Fruit fly (Drosophila melanogaster): ENCODE results near the gene CG31321.
A peak's percentile ranks its signal among the peaks of the same experiment; 100 is the strongest.

DNA sequence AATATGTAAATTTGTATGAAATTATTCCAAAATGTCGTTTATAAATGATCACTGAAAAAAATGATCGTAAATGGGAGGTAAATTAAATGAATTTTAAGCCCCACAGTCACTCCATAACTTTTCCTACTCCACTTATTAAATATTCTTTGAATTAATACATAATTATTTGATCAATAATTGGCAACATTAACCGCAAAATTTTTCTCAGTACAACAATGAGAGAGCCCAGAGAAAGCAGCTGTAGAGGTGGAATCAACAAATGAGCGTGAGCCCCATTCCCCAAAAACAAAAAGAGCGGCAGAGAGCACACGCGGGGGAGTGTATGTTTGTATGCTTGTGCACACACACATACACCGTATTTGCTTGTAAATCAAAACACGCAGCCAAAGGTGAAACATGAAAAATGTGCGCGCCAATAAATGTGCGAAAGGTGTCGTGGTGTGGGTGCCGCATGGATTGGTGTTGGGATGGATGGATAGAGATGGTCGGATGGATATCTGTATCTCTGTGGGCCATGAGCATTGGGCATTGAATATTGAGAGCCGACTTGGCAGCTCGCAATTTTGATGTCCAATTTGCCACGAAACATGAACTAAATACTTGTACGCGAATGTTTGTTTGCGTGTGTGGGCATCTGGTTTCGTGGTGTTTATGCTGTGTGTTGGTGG is 26.3 kb upstream of the CG31321 start:
- TF ChIP-seq psq (GFP tag; optimal IDR thresholded peaks at IDR 0.05), result peak; percentile 96
- peak; percentile 98 for TF ChIP-seq h (GFP tag; optimal IDR thresholded peaks at IDR 0.05)
- TF ChIP-seq dmrt93B (GFP tag; optimal IDR thresholded peaks at IDR 0.05), result peak; percentile 94
- no peak for TF ChIP-seq Hr78 (GFP tag; optimal IDR thresholded peaks at IDR 0.05)
- TF ChIP-seq Dfd (GFP tag; optimal IDR thresholded peaks at IDR 0.05), result peak; percentile 83

Data from whole organism, wandering third instar larva.